Fruit fly (Drosophila melanogaster) whole organism, embryonic: ENCODE measurements around the gene heix.
A peak's percentile ranks its signal among the peaks of the same experiment; 100 is the strongest.

Source experiments
- CG10321 ChIP-seq: fragments of 200-800 bp; sonication (Bioruptor generic); IDR thresholded peaks from 2 replicates; pipeline ENCODE4 v1.3.6; 2022; ENCODE audit warnings: missing biosample characterization, missing genetic modification characterization
- CG11504 ChIP-seq: fragments of 200-800 bp; sonication (Bioruptor generic); optimal IDR thresholded peaks from 3 replicates; lab custom pipeline; 2019; ENCODE audit warnings: missing biosample characterization, mild to moderate bottlenecking, missing genetic modification characterization, moderate library complexity
- Xrp1 ChIP-seq: fragments of 200-800 bp; sonication (Bioruptor generic); IDR thresholded peaks from 2 replicates; pipeline ENCODE4 v1.3.6; 2022; ENCODE audit warnings: missing biosample characterization, missing genetic modification characterization
- kay ChIP-seq: fragments of 200-800 bp; sonication (Bioruptor generic); optimal IDR thresholded peaks from 2 replicates; lab custom pipeline; 2016; ENCODE audit warnings: missing biosample characterization, missing genetic modification characterization

DNA sequence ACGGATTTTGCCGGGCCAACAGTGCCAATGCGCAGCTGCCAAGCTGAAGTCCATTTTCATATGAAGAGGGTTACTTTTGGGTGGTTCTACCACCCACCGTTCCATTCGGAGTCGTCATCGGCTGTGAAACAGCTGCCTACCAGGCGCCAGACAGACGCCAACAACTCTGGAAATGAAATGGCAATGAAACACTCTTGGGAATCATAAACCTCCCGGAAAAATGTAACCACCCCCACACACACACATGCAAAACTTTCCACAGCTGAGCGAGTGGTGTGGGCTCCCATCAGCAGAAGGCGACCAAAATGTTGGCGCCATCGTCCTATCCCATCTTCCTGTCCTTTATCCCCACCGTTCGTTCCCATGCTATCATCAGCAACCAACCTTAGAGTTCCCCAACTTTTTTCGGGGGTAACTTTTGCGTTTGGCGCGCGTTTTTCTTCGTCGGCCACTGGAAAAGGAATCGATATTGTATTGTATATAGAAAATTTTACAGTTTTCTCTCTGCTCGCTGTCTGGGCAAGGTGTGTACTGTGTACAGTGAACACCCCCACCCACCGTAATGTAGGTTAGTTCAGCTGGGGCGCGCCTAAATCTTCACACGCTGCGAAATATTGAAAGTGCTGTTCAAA is 24.4 kb downstream of the heix start:
- TF ChIP-seq Xrp1 (GFP tag; lab: Robert Waterston, UW) (no peak), CG11504 (tag; lab: Kevin White, UChicago) (peak; percentile 16), CG10321 (GFP tag; lab: Robert Waterston, UW) (no peak), kay (no peak)
